Worm (Caenorhabditis elegans): ENCODE data around the gene F18E9.4.

Gene F18E9.4

DNA sequence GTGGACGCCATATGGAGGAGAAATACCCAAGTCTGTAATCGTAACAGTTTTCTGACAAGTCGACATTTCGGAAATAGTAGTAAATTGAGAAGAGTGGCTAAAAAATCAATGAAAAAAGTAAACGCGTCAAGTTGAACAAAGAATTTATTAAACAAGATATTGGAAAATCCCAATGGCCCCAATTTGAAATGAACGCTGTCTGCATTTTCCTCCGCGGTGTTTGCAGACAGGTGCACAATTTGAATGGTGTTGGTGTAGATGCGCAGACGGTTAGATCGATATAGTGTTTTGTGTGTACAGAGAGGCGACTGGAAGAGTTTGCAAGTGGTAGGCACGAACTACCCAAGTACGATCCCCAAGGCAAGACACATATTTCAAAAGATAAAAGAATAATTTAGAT, 24.7 kb downstream of the F18E9.4 start, which contains the start of the genes H35N09.2 and H35N09.1 (continued):
- no peak for TF ChIP-seq mdl-1 (tag; optimal IDR thresholded peaks at IDR 0.05)
- TF ChIP-seq unc-62 (GFP tag; optimal IDR thresholded peaks at IDR 0.05 in 1 of 2) = no peak
- no peak for TF ChIP-seq unc-62 (tag; optimal IDR thresholded peaks at IDR 0.05)
- TF ChIP-seq attf-4 (tag; optimal IDR thresholded peaks at IDR 0.05) = no peak
- TF ChIP-seq nhr-10 (tag; optimal IDR thresholded peaks at IDR 0.05) = no peak
- no peak for TF ChIP-seq Y75B8A.6 (GFP tag; IDR thresholded peaks at IDR 0.05)
- TF ChIP-seq nhr-102 (tag; optimal IDR thresholded peaks at IDR 0.05) = no peak
- peak in 1 of 2 experiments; percentile 55 for TF ChIP-seq lsy-2 (tag; optimal IDR thresholded peaks at IDR 0.05)
- peak; percentile 34 for TF ChIP-seq nhr-6 (tag; optimal IDR thresholded peaks at IDR 0.05)
- no peak for TF ChIP-seq dmd-9 (GFP tag; IDR thresholded peaks at IDR 0.05)
- TF ChIP-seq dmd-8 (GFP tag; IDR thresholded peaks at IDR 0.05) = no peak
- TF ChIP-seq fos-1 (tag; optimal IDR thresholded peaks at IDR 0.05) = no peak
- no peak for TF ChIP-seq spr-3 (GFP tag; optimal IDR thresholded peaks at IDR 0.05)
- no peak for TF ChIP-seq F26F4.8 (GFP tag; conservative IDR thresholded peaks at IDR 0.05)
- TF ChIP-seq lin-1 (GFP tag; IDR thresholded peaks at IDR 0.05) = no peak
- no peak for TF ChIP-seq zip-11 (GFP tag; IDR thresholded peaks at IDR 0.05)
- TF ChIP-seq daf-8 (GFP tag; IDR thresholded peaks at IDR 0.05) = no peak
- TF ChIP-seq snpc-4 (tag; optimal IDR thresholded peaks at IDR 0.05) = no peak
- TF ChIP-seq mxl-3 (GFP tag; optimal IDR thresholded peaks at IDR 0.05) = no peak
- no peak for TF ChIP-seq aha-1 (tag)
- TF ChIP-seq ceh-62 (tag; optimal IDR thresholded peaks at IDR 0.05) = no peak
- no peak for TF ChIP-seq ceh-44 (GFP tag; IDR thresholded peaks at IDR 0.05)
- TF ChIP-seq ama-1 (optimal IDR thresholded peaks at IDR 0.05) = no peak
- no peak for TF ChIP-seq Y5F2A.4 (GFP tag; optimal IDR thresholded peaks at IDR 0.05)
- no peak for TF ChIP-seq gei-8 (GFP tag; optimal IDR thresholded peaks at IDR 0.05)
- TF ChIP-seq nhr-25 (tag; optimal IDR thresholded peaks at IDR 0.05; ENCODE audit: borderline replicate concordance, insufficient read depth) = no peak
- no peak for TF ChIP-seq egl-27 (tag; optimal IDR thresholded peaks at IDR 0.05)
- no peak for TF ChIP-seq pha-4 (GFP tag; IDR thresholded peaks at IDR 0.05)
- TF ChIP-seq pha-4 (tag; optimal IDR thresholded peaks at IDR 0.05) = peak; percentile 85
- TF ChIP-seq ceh-20 (GFP tag; IDR thresholded peaks at IDR 0.05) = no peak
- TF ChIP-seq nhr-48 (tag; optimal IDR thresholded peaks at IDR 0.05) = no peak
- TF ChIP-seq lin-29 (GFP tag; IDR thresholded peaks at IDR 0.05) = no peak
- no peak for TF ChIP-seq hlh-30 (tag; optimal IDR thresholded peaks at IDR 0.05; ENCODE audit: insufficient read depth)
- TF ChIP-seq mes-2 (tag; optimal IDR thresholded peaks at IDR 0.05; ENCODE audit: poor library complexity, severe bottlenecking) = peak; percentile 71
- no peak for TF ChIP-seq F44E2.7 (GFP tag; IDR thresholded peaks at IDR 0.05)
- no peak for TF ChIP-seq nhr-41 (GFP tag; IDR thresholded peaks at IDR 0.05)

DNA sequence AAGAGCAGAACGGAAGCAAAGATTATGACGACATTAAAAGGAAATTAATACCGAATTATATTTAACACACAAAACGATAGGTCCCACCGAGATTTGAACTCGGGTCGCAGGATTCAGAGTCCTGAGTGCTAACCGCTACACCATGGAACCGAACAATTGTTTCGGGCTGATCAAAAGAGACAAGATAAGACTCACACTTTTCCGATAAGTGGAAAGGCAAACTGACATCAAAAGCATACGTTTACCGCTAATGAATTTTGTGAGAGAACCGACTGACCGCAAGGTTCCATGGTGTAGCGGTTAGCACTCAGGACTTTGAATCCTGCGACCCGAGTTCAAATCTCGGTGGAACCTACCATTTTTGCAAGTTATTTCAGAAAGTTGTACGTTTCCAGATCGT, 28.4 kb downstream of the F18E9.4 start:
- TF ChIP-seq nhr-76 (tag; optimal IDR thresholded peaks at IDR 0.05) (no peak), dmd-6 (GFP tag; IDR thresholded peaks at IDR 0.05) (peak; percentile 64), unc-130 (GFP tag; optimal IDR thresholded peaks at IDR 0.05) (no peak), saeg-2 (GFP tag; IDR thresholded peaks at IDR 0.05) (peak; percentile 59; the same call in 1 of the 2 replicates), F44E2.7 (GFP tag; IDR thresholded peaks at IDR 0.05) (no peak), lin-13 (GFP tag; optimal IDR thresholded peaks at IDR 0.05) (peak; percentile 10), daf-16 (GFP tag; optimal IDR thresholded peaks at IDR 0.05) (peak; percentile 73 to 75), daf-16 (tag; optimal IDR thresholded peaks at IDR 0.05) (peak; percentile 73), mxl-3 (GFP tag; optimal IDR thresholded peaks at IDR 0.05) (no peak), Y105C5A.15 (GFP tag; IDR thresholded peaks at IDR 0.05) (peak; percentile 75; the same call in 1 of the 2 replicates), nhr-111 (GFP tag; optimal IDR thresholded peaks at IDR 0.05) (peak; percentile 56), madf-9 (GFP tag; conservative IDR thresholded peaks at IDR 0.05) (peak; percentile 75), ctbp-1 (GFP tag; IDR thresholded peaks at IDR 0.05) (no peak), mep-1 (tag; optimal IDR thresholded peaks at IDR 0.05) (peak; percentile 40), hmg-1.1 (GFP tag; IDR thresholded peaks at IDR 0.05) (peak; percentile 75), daf-8 (GFP tag; IDR thresholded peaks at IDR 0.05) (no peak), ceh-82 (tag; optimal IDR thresholded peaks at IDR 0.05) (no peak), lin-39 (tag; optimal IDR thresholded peaks at IDR 0.05) (no peak), hlh-11 (tag; optimal IDR thresholded peaks at IDR 0.05) (no peak), mdt-29 (GFP tag; IDR thresholded peaks at IDR 0.05) (no peak; the same call in 1 of the 2 replicates), ztf-11 (tag; optimal IDR thresholded peaks at IDR 0.05) (no peak)
